Fruit fly (Drosophila melanogaster): ENCODE data around the gene to.

DNA sequence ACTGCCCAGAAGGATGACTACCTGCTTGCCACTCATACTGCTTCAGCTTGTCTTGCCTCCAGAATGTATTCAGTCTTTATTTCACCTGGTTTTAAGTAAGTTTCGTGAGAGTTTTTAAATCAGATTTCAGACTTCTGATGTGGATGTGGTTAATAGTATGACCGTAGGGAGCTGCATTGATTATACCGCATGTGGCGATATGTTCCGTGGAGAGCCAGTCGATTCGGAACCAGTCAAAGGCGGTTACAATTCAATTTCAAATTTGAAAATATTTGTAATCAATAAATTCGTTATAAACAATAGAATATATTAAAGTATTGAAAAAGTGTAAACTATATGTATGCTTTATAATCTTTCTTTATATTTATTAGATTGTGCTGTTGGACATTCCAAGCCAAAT, 4.6 kb upstream of the to start, which contains the start of gene Sil1:
- TF ChIP-seq Abd-B (GFP tag; optimal IDR thresholded peaks at IDR 0.05) (no peak), lola (GFP tag; optimal IDR thresholded peaks at IDR 0.05) (no peak), usp (GFP tag; optimal IDR thresholded peaks at IDR 0.05) (no peak), psq (GFP tag; optimal IDR thresholded peaks at IDR 0.05) (no peak), foxo (GFP tag; optimal IDR thresholded peaks at IDR 0.05) (no peak), Myc (optimal IDR thresholded peaks at IDR 0.05) (no peak), woc (GFP tag; optimal IDR thresholded peaks at IDR 0.05) (no peak), Sp1 (GFP tag; optimal IDR thresholded peaks at IDR 0.05) (no peak)

Measured in whole organism, wandering third instar larva.